Fruit fly (Drosophila melanogaster) whole organism, wandering third instar larva: ENCODE data around the gene CG14695.

ENCODE experiments used
- Abd-B ChIP-seq: fragments of >200 bp; optimal IDR thresholded peaks from 2 replicates; lab custom pipeline; 2017; ENCODE audit warnings: missing biosample characterization, missing genetic modification characterization
- CG9705 ChIP-seq: fragments of 200-800 bp; sonication (Bioruptor generic); optimal IDR thresholded peaks from 2 replicates; lab custom pipeline; 2018; ENCODE audit warnings: missing biosample characterization, mild to moderate bottlenecking, missing genetic modification characterization
- CrebA ChIP-seq: fragments of 200-800 bp; sonication (Bioruptor generic); optimal IDR thresholded peaks from 2 replicates; lab custom pipeline; 2016; ENCODE audit warnings: missing biosample characterization, mild to moderate bottlenecking, missing genetic modification characterization, borderline replicate concordance
- Dfd ChIP-seq: fragments of >200 bp; optimal IDR thresholded peaks from 2 replicates; lab custom pipeline; 2017; ENCODE audit warnings: missing biosample characterization, missing genetic modification characterization
- Dif ChIP-seq: fragments of 200-275, 200-300 bp; sonication (Bioruptor generic); optimal IDR thresholded peaks from 2 replicates; lab custom pipeline; 2018; ENCODE audit warnings: missing biosample characterization, missing genetic modification characterization; ENCODE audit not compliant: partially characterized antibody
- GATAd ChIP-seq: sonication (Bioruptor generic); optimal IDR thresholded peaks from 2 replicates; lab custom pipeline; 2016; ENCODE audit warnings: missing biosample characterization, missing genetic modification characterization
- HLH106 ChIP-seq: fragments of 200-800 bp; optimal IDR thresholded peaks from 3 replicates; lab custom pipeline; 2019; ENCODE audit warnings: missing biosample characterization, mild to moderate bottlenecking, missing genetic modification characterization, moderate library complexity
- Hr78 ChIP-seq: fragments of >200 bp; optimal IDR thresholded peaks from 2 replicates; lab custom pipeline; 2017; ENCODE audit warnings: missing biosample characterization, missing genetic modification characterization
- Hr83 ChIP-seq: fragments of 200-300 bp; sonication (Bioruptor generic); optimal IDR thresholded peaks from 2 replicates; lab custom pipeline; 2016; ENCODE audit warnings: missing biosample characterization, mild to moderate bottlenecking, missing genetic modification characterization, moderate library complexity; ENCODE audit not compliant: poor library complexity, severe bottlenecking
- Jra ChIP-seq: sonication (Bioruptor generic); optimal IDR thresholded peaks from 2 replicates; lab custom pipeline; 2016; ENCODE audit warnings: missing biosample characterization, missing genetic modification characterization
- Mio ChIP-seq: sonication (Bioruptor generic); optimal IDR thresholded peaks from 2 replicates; lab custom pipeline; 2016; ENCODE audit warnings: missing biosample characterization, missing genetic modification characterization
- Myc ChIP-seq: fragments of >200 bp; optimal IDR thresholded peaks from 2 replicates; lab custom pipeline; 2017
- OdsH ChIP-seq: fragments of 200-800 bp; sonication (Bioruptor generic); optimal IDR thresholded peaks from 2 replicates; lab custom pipeline; 2016; ENCODE audit warnings: missing biosample characterization, mild to moderate bottlenecking, missing genetic modification characterization
- Rel ChIP-seq, 2 experiments: fragments of 200-800 bp; sonication (Bioruptor generic) in 1 of 2; optimal IDR thresholded peaks; 2 replicates in 1 of 2; 3 replicates in 1 of 2; lab custom pipeline; 2016 to 2019; ENCODE audit warnings: mild to moderate bottlenecking in 2 of 2, missing biosample characterization in 2 of 2, missing genetic modification characterization in 2 of 2, moderate library complexity in 1 of 2
- Sp1 ChIP-seq: fragments of 200-800 bp; sonication (Bioruptor generic); optimal IDR thresholded peaks from 3 replicates; lab custom pipeline; 2019; ENCODE audit warnings: missing biosample characterization, mild to moderate bottlenecking, missing genetic modification characterization, moderate library complexity
- Vsx2 ChIP-seq: fragments of 200-300, 225-300 bp; sonication (Bioruptor generic); optimal IDR thresholded peaks from 2 replicates; lab custom pipeline; 2018; ENCODE audit warnings: missing biosample characterization, missing genetic modification characterization; ENCODE audit not compliant: partially characterized antibody
- br ChIP-seq: fragments of 200-800 bp; sonication (Bioruptor generic); optimal IDR thresholded peaks from 2 replicates; lab custom pipeline; 2016; ENCODE audit warnings: missing biosample characterization, missing genetic modification characterization
- brk ChIP-seq: fragments of 200-800 bp; sonication (Bioruptor generic); optimal IDR thresholded peaks from 2 replicates; lab custom pipeline; 2016; ENCODE audit warnings: missing biosample characterization, mild to moderate bottlenecking, missing genetic modification characterization
- dl ChIP-seq, 2 experiments: fragments of 175-275, 200-275 bp in 1 of 2; fragments of 200-275 bp in 1 of 2; sonication (Bioruptor generic); optimal IDR thresholded peaks; lab custom pipeline; 2018; ENCODE audit warnings: mild to moderate bottlenecking in 2 of 2, missing biosample characterization in 2 of 2, missing genetic modification characterization in 2 of 2, moderate library complexity in 2 of 2; ENCODE audit not compliant: partially characterized antibody in 2 of 2, insufficient read depth in 1 of 2
- dsf ChIP-seq: sonication (Bioruptor generic); optimal IDR thresholded peaks from 2 replicates; lab custom pipeline; 2016; ENCODE audit warnings: missing biosample characterization, missing genetic modification characterization, borderline replicate concordance
- foxo ChIP-seq, 2 experiments: fragments of 200-800 bp; sonication (Bioruptor generic); optimal IDR thresholded peaks; 2 replicates in 1 of 2; 3 replicates in 1 of 2; lab custom pipeline; 2016 to 2017; ENCODE audit warnings: missing biosample characterization in 2 of 2, missing genetic modification characterization in 2 of 2
- fru ChIP-seq: fragments of 200-800 bp; sonication (Bioruptor generic); optimal IDR thresholded peaks from 3 replicates; lab custom pipeline; 2016; ENCODE audit warnings: missing biosample characterization, mild to moderate bottlenecking, missing genetic modification characterization
- h ChIP-seq: fragments of 200-800 bp; sonication (Bioruptor generic); optimal IDR thresholded peaks from 3 replicates; lab custom pipeline; 2016; ENCODE audit warnings: missing biosample characterization, mild to moderate bottlenecking, missing genetic modification characterization
- jim ChIP-seq: fragments of 175-275, 200-325 bp; sonication (Bioruptor generic); optimal IDR thresholded peaks from 2 replicates; lab custom pipeline; 2016; ENCODE audit warnings: missing biosample characterization, mild to moderate bottlenecking, missing genetic modification characterization
- lola ChIP-seq: fragments of >200 bp; optimal IDR thresholded peaks from 2 replicates; lab custom pipeline; 2017; ENCODE audit warnings: missing biosample characterization, missing genetic modification characterization
- pan ChIP-seq: fragments of >200 bp; optimal IDR thresholded peaks from 2 replicates; lab custom pipeline; 2017
- sage ChIP-seq: fragments of 200-800 bp; sonication (Bioruptor generic); optimal IDR thresholded peaks from 2 replicates; lab custom pipeline; 2016; ENCODE audit warnings: missing biosample characterization, mild to moderate bottlenecking, missing genetic modification characterization
- sv ChIP-seq: fragments of 200-800 bp; sonication (Bioruptor generic); optimal IDR thresholded peaks from 3 replicates; lab custom pipeline; 2016; ENCODE audit warnings: missing biosample characterization, missing genetic modification characterization
- tai ChIP-seq: sonication (Bioruptor generic); optimal IDR thresholded peaks from 2 replicates; lab custom pipeline; 2016; ENCODE audit warnings: missing biosample characterization, missing genetic modification characterization
- usp ChIP-seq: fragments of >200 bp; optimal IDR thresholded peaks from 2 replicates; lab custom pipeline; 2017; ENCODE audit warnings: missing biosample characterization, missing genetic modification characterization
- woc ChIP-seq: sonication (Bioruptor generic); optimal IDR thresholded peaks from 2 replicates; lab custom pipeline; 2016; ENCODE audit warnings: missing biosample characterization, mild to moderate bottlenecking, missing genetic modification characterization

CG14695 gene

DNA sequence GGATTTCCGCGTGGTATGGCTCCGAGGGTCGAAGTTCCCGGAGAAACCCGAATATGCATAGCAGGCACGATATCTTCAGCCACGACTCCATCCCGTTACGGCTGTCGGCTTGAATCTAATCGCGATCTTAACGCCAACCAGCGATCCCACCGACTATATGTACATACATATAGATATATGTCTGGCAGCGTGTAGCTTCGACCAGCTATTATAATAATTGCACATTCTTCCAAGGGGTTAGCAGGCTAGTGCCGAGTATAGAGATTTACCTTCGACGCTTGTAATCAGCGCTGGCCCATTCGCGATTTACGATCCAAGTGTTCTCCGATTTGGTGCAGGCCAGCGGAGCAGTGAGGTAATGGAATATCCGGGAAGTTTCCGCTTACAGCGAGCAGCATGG lies 19.4 kb downstream of the CG14695 start, which contains the start of gene CG14694:
Gene CG14694 (minus strand): TSS at position 101 of the 400 bp plus-strand sequence.
- TF ChIP-seq fru (no peak), Hr83 (GFP tag; lab: Kevin White, UChicago) (no peak), HLH106 (tag; lab: Kevin White, UChicago) (no peak), h (no peak), Rel (GFP tag; optimal IDR thresholded peaks at IDR 0.05; lab: Kevin White, UChicago) (no peak), Rel (tag; optimal IDR thresholded peaks at IDR 0.05; lab: Kevin White, UChicago) (no peak), foxo (GFP tag; optimal IDR thresholded peaks at IDR 0.05; lab: Kevin White, UChicago) (no peak), sv (no peak), Dif (GFP tag; lab: Kevin White, UChicago) (no peak), pan (lab: Kevin White, UChicago) (no peak), Mio (GFP tag; lab: Kevin White, UChicago) (no peak), Jra (GFP tag; lab: Kevin White, UChicago) (no peak)

DNA sequence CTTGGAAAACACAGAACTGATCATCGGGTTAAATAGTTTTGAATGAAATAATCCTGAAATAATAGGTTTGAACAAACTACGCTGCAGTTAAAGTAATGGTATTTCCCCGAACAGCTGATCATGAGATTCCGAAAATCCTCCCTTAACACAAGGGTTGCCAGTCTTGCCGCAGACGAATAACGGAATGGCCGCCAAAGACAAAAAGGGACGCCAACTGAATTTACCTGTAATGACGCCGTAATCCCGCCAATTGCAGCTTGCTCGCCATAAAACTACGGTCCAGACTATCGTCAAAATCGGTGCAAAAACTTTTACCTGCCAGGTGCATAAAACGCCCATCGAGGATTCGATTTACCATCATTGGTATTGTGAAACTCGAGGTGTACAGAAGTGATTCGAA lies 22.5 kb downstream of the CG14695 start, which contains the start of gene CG4570:
Gene CG4570 (plus strand): TSS at position 190 of the 400 bp plus-strand sequence.
- TF ChIP-seq Dfd (GFP tag; lab: Kevin White, UChicago), result no peak
- no peak for TF ChIP-seq dl (GFP tag; optimal IDR thresholded peaks at IDR 0.05; lab: Kevin White, UChicago; ENCODE audit: insufficient read depth in 1 of 2, partially characterized antibody in 2 of 2)
- no peak for TF ChIP-seq GATAd
- TF ChIP-seq jim (GFP tag; lab: Kevin White, UChicago), result no peak
- no peak for TF ChIP-seq woc (GFP tag; lab: Kevin White, UChicago)
- TF ChIP-seq Dif (GFP tag; lab: Kevin White, UChicago), result no peak
- TF ChIP-seq fru, result no peak
- TF ChIP-seq Hr78 (GFP tag; lab: Kevin White, UChicago), result no peak
- TF ChIP-seq usp (GFP tag; lab: Kevin White, UChicago), result no peak
- TF ChIP-seq Myc (lab: Kevin White, UChicago), result no peak

DNA sequence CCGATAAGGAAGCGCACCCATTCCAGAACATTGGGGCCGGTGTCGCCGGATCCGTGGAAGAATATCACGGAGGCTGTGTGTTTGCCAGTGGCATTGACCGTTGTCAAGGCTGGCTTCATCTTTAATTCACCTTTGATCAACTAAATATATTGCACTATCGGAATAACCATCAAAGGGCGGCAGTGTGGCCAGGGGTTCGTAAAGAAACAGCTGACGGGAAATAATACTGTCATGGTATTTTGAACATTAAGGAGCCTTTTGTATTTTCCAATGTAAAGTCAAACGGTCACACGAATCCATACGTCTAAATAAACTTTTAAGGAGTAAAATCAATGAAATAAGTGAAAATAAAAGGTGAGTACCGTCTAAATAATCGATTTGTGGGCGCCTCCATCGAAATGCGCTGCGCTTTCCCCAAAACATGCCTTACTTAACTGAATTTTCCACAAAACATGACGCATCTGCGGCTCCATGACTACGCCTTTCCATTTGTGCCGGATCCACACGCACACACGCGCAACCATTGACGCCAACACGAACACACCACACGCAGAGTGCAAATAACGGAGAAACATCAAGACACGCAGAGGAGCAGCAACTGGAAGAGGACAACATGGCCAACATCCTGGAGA lies 24.8 kb downstream of the CG14695 start, which contains the start of the genes CG6567 and CG4511:
Gene CG6567 (minus strand): TSS at position 209 of the 632 bp plus-strand sequence.
Gene CG4511 (plus strand): TSS at position 259 of the 632 bp plus-strand sequence.
- TF ChIP-seq Jra (GFP tag; lab: Kevin White, UChicago), result no peak
- no peak for TF ChIP-seq brk (GFP tag; lab: Kevin White, UChicago)
- no peak for TF ChIP-seq lola (GFP tag; lab: Kevin White, UChicago)
- no peak for TF ChIP-seq OdsH (GFP tag; lab: Kevin White, UChicago)
- TF ChIP-seq woc (GFP tag; lab: Kevin White, UChicago), result no peak
- TF ChIP-seq foxo (GFP tag; optimal IDR thresholded peaks at IDR 0.05; lab: Kevin White, UChicago), result no peak
- TF ChIP-seq Hr83 (GFP tag; lab: Kevin White, UChicago), result no peak
- no peak for TF ChIP-seq dsf (GFP tag; lab: Kevin White, UChicago)
- no peak for TF ChIP-seq HLH106 (tag; lab: Kevin White, UChicago)
- no peak for TF ChIP-seq Dfd (GFP tag; lab: Kevin White, UChicago)
- TF ChIP-seq Myc (lab: Kevin White, UChicago), result no peak
- TF ChIP-seq tai, result no peak
- no peak for TF ChIP-seq Abd-B (GFP tag; lab: Kevin White, UChicago)
- TF ChIP-seq sage (GFP tag; lab: Kevin White, UChicago), result no peak
- TF ChIP-seq dl (GFP tag; optimal IDR thresholded peaks at IDR 0.05; lab: Kevin White, UChicago; ENCODE audit: insufficient read depth in 1 of 2, partially characterized antibody in 2 of 2), result no peak
- no peak for TF ChIP-seq CG9705 (GFP tag; lab: Kevin White, UChicago)
- no peak for TF ChIP-seq CrebA
- TF ChIP-seq br (GFP tag; lab: Kevin White, UChicago), result no peak

DNA sequence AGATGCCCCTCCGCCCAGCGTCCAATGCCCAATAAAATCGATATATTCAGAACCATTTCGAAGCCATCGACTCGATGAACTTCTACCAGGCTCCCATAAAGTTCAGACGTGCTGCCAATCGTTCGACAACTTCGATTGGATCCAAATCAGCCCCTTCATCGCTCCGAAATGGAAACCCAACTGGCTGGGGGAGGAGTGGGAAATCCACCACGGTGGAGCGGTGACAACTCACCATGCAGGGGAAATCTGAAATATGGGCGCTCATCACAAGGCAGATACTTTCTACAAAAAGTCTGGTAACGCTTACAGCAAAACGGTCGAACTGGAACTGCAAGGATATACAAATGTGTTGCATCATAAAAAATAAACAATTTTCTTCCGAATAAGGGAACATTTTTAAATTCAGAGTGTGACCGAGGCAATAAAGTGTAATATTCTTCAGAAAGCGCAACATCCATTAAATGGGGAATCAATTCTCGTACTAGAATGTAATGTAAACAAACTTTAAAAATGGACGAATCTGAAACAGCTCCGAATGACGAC lies 26.8 kb downstream of the CG14695 start, which contains the start of gene CG4565:
Gene CG4565 (plus strand): TSS at position 493 of the 543 bp plus-strand sequence.
- peak; percentile 64 for TF ChIP-seq Vsx2 (GFP tag; lab: Kevin White, UChicago)
- TF ChIP-seq Sp1, result no peak
- peak; percentile 67 for TF ChIP-seq Myc (lab: Kevin White, UChicago)
- TF ChIP-seq Mio (GFP tag; lab: Kevin White, UChicago), result no peak
- TF ChIP-seq fru, result no peak
- TF ChIP-seq Dif (GFP tag; lab: Kevin White, UChicago), result peak; percentile 44
